Worm (Caenorhabditis elegans): ENCODE results near the gene clec-221.

DNA sequence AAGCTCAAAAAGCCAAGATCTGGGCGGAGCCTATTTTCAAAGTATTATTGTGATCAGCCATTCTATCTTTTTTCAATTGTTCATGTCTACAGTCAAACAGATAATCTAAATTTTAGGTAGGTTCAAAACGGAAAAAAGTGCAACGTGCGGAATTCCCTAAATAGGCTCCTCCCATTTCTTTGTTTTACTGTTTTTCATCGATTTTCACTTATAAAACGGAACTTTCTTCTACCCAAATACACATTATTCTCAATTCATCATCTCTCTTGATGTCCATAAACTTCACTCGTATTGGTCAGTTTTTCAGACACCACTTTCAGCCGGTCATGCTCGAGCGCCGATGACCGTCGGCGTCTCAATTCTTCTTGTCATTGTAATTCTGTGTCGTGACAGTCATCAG, 44.6 kb upstream of the clec-221 start, which contains the start of gene F53B7.7:
- no peak for TF ChIP-seq nhr-77 (tag; optimal IDR thresholded peaks at IDR 0.05)
- TF ChIP-seq efl-1 (optimal IDR thresholded peaks at IDR 0.05), result no peak
- no peak for TF ChIP-seq efl-1 (GFP tag; optimal IDR thresholded peaks at IDR 0.05 in 1 of 2)
- no peak for TF ChIP-seq unc-86 (tag; optimal IDR thresholded peaks at IDR 0.05)
- no peak for TF ChIP-seq ama-1 (optimal IDR thresholded peaks at IDR 0.05)
- TF ChIP-seq fkh-4 (tag; optimal IDR thresholded peaks at IDR 0.05; ENCODE audit: borderline replicate concordance), result no peak
- no peak for TF ChIP-seq elt-2 (tag; optimal IDR thresholded peaks at IDR 0.05)
- TF ChIP-seq unc-62 (GFP tag; optimal IDR thresholded peaks at IDR 0.05), result no peak
- TF ChIP-seq lin-13 (GFP tag; optimal IDR thresholded peaks at IDR 0.05), result no peak

Measured in whole organism, L1 larva.